Fruit fly (Drosophila melanogaster): ENCODE data around the gene Trs20.
A peak's percentile ranks its signal among the peaks of the same experiment; 100 is the strongest.

Gene Trs20

DNA sequence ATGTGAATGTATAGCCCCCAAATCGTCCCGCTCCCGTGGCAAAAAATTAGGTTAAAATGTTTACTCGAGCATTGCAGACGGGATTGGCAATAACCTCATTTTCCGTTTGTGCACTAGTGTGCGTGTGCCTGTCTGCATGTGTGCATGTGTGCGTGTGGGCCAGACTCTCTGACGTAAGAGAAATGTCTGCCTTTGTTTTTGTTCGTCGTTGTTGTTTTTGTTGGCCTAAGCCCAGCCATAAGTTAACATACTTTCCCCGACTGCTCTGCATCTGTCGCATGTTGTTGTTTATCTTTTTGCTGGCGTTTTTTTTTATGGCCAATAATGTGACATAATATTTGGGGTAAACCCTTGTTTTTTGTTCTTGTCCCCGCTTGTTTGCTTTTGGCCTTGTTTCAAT lies 13.8 kb upstream of the Trs20 start:
- TF ChIP-seq CG15710 (tag; optimal IDR thresholded peaks at IDR 0.05) = no peak
- TF ChIP-seq Snoo (tag; optimal IDR thresholded peaks at IDR 0.05) = peak; percentile 64

DNA sequence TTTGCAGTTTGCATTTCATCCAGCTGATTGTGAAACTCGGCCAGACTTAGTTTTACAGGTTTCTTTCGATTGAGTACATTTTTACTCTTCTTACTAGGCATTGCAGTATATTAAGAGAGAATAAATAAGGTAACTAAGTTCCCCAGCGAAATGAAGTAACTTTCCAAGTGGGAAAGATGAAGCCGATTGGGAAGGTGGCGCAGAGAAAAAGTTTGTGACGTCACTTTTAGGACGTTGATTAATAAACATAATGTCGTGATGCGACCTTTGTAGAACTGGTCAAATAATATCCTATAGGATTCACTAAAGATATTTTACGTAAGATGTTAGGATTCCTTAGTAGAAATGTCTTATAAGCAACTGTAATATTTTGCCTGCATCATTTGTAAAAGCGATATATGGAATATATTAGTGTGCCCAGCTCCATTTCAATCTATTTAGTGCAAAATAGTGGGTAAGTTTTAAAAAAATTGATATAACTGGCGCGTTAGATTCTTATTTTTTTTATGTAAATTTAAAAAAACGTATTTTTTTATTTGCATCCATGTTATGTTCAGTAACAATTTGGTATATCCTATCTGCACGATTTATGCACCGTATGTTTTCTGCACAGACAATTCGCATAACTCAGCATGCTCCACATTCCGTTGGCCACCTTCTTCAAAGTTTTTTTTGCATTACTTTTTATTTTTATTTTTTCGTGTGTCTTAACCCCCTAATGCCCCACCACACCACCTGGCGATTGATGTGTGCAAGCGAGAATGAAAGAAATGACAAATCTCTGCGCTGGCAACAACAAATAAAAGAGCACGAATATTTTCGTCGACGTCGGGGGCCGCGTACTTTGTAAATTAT lies 12.5 kb upstream of the Trs20 start, which contains the start of gene CG32152:
TSS of gene CG32152 (minus strand) at position 352 of the 855 bp plus-strand sequence.
- peak; percentile 81 for TF ChIP-seq CG32121 (GFP tag; IDR thresholded peaks at IDR 0.05)
- TF ChIP-seq CG4496 (GFP tag; IDR thresholded peaks at IDR 0.05) = peak; percentile 65; the same call in 2 of the 3 replicates
- TF ChIP-seq CG14655 (GFP tag; optimal IDR thresholded peaks at IDR 0.05) = no peak
- no peak for TF ChIP-seq Pif1B (GFP tag; optimal IDR thresholded peaks at IDR 0.05)
- TF ChIP-seq Ets98B (GFP tag; IDR thresholded peaks at IDR 0.05) = peak; percentile 55; the same call in 1 of the 2 replicates

DNA sequence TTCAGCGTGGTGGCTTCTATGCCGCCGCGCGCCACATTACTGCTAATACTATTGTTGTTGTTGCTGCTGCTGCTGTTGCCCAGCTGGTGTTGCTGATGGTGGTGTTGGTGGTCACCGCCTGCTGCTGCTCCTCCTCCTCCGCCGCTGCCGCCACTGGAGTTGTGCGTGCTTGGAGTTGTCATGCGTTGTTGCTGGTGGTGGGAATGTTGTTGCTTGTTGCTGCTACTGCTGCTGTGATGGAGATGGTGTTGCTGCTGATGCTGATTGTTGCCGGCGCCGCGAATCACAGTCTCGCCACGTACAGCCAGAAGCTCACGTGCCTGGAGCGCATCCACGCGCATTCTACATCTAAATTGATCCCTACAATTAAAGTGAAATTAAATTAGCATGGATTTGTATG lies 10.1 kb upstream of the Trs20 start:
- TF ChIP-seq CG12605 (GFP tag; IDR thresholded peaks at IDR 0.05) (no peak), CG8159 (tag; optimal IDR thresholded peaks at IDR 0.05) (no peak)

DNA sequence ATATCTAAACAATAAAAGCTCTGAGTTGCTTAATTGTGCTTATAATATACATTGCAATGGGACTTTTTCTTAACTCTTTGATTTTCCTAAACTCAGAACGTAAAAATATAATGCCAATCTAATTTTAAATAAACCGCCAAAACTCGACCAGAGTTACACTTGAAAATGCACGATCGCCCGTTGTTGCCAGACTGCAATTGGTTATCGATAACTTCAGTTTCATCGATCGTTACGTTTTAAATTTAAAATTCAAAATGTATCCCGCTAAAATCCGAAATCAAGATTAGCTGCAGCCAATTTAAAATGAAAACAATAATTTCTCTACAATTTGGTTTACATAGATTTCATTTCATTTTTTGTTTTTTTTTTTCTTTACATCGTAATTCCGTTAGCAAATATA lies 7.7 kb upstream of the Trs20 start:
- no peak for TF ChIP-seq CG14655 (GFP tag; optimal IDR thresholded peaks at IDR 0.05)

DNA sequence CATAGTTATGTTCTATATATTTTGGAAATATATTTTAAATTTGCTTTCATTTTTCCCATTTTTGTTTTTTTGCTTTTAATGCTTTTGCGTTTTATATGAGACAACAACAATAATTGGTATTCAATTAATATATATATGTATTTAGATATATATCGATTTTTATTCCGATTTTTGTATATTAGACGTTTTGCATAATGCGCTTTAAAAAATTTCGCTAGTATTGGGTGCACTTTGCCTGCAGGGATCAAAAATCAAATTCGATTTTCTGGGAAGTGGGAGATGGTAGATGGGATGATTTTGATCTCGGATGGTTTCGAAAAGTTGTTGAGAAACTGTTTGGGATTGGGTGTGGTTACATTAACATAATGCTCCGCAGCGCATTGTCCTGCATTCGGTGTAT lies 6.3 kb upstream of the Trs20 start, which contains the start of gene CG5157:
TSS of gene CG5157 (minus strand) at position 101 of the 400 bp plus-strand sequence.
- TF ChIP-seq EcR (GFP tag; optimal IDR thresholded peaks at IDR 0.05) (no peak), CG4496 (GFP tag; IDR thresholded peaks at IDR 0.05) (no peak), Ets98B (GFP tag; IDR thresholded peaks at IDR 0.05) (no peak), CG17806 (tag; optimal IDR thresholded peaks at IDR 0.05) (no peak), CG10348 (GFP tag; IDR thresholded peaks at IDR 0.05) (no peak), CG15710 (tag; optimal IDR thresholded peaks at IDR 0.05) (no peak), CG12605 (GFP tag; IDR thresholded peaks at IDR 0.05) (no peak), CG8301 (tag; optimal IDR thresholded peaks at IDR 0.05) (no peak), rn (GFP tag; IDR thresholded peaks at IDR 0.05) (no peak), CG13204 (GFP tag; optimal IDR thresholded peaks at IDR 0.05) (no peak), CG34367 (tag; optimal IDR thresholded peaks at IDR 0.05) (no peak), gl (tag; optimal IDR thresholded peaks at IDR 0.05) (no peak), D1 (tag; optimal IDR thresholded peaks at IDR 0.05) (no peak), Snoo (tag; optimal IDR thresholded peaks at IDR 0.05) (no peak), Pif1B (GFP tag; optimal IDR thresholded peaks at IDR 0.05) (no peak)

DNA sequence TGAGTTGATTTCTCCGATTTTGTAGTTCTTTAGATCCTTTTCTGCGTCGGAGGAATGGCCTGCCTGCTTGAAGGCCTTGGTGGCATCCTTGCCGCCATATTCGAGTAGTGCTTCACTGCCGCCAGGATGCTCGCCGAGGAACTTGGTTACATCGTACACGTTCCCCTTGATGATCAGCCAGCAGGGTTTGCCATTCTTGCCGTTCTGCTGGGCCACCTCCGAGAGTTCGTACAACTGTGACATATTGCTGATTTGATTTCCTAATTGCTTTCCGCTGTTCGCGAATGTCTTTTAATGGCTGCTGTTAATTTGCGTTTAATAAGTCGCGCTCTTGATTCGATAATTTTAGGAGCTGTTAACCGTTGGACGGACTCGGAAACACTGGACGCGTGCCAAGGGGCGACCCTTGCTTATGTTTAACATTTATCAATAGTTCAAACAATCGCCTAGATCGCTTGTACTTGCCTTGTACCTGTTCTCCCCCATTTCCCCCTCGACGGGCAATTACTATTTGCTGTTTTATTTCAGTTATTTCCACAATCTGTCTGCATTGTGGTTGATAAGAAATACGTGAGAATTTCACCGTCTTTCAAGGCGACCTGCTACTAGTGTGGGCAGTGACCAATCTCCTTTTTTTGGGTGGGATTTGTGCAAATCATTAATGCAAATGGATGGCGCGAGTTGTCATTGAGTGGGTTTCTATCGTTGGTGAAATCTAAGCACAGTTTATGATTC lies 5.6 kb upstream of the Trs20 start:
- TF ChIP-seq Ets98B (GFP tag; IDR thresholded peaks at IDR 0.05) (no peak), CG10348 (GFP tag; IDR thresholded peaks at IDR 0.05) (no peak), CG32121 (GFP tag; IDR thresholded peaks at IDR 0.05) (no peak), Snoo (tag; optimal IDR thresholded peaks at IDR 0.05) (no peak), EcR (GFP tag; optimal IDR thresholded peaks at IDR 0.05) (no peak), CG12605 (GFP tag; IDR thresholded peaks at IDR 0.05) (no peak), fd96Ca (GFP tag; IDR thresholded peaks at IDR 0.05) (no peak), Pif1A (GFP tag; optimal IDR thresholded peaks at IDR 0.05) (no peak), CG15710 (tag; optimal IDR thresholded peaks at IDR 0.05) (no peak), CG4496 (GFP tag; IDR thresholded peaks at IDR 0.05) (no peak), CG8159 (tag; optimal IDR thresholded peaks at IDR 0.05) (no peak)

DNA sequence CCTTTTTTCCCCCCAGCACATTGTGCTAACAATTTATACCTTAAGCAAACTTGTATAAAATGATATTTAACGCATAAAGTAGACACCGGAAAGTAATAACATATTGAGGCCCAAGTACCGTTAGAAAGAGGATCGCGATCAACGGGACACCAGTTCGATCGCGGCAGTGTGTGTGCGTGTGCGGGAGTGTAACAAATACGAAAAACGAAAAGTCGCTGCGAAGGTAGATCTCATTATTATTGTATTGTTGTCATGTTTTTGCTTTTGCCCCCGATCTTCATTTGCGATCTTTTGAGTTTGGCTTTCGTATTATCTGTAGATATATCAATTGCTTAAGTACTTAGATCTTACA lies 611 bp upstream of the Trs20 start:
- TF ChIP-seq CG13204 (GFP tag; optimal IDR thresholded peaks at IDR 0.05) = no peak
- no peak for TF ChIP-seq CG8301 (tag; optimal IDR thresholded peaks at IDR 0.05)
- no peak for TF ChIP-seq fd96Ca (GFP tag; IDR thresholded peaks at IDR 0.05)
- no peak for TF ChIP-seq CG34367 (tag; optimal IDR thresholded peaks at IDR 0.05)
- TF ChIP-seq CG14655 (GFP tag; optimal IDR thresholded peaks at IDR 0.05) = no peak
- no peak for TF ChIP-seq Snoo (tag; optimal IDR thresholded peaks at IDR 0.05)
- TF ChIP-seq rn (GFP tag; IDR thresholded peaks at IDR 0.05) = no peak
- TF ChIP-seq D1 (tag; optimal IDR thresholded peaks at IDR 0.05) = no peak
- TF ChIP-seq Pif1B (GFP tag; optimal IDR thresholded peaks at IDR 0.05) = no peak
- TF ChIP-seq Ets98B (GFP tag; IDR thresholded peaks at IDR 0.05) = no peak

All from whole organism, pupa.